Fruit fly (Drosophila melanogaster): ENCODE results near the gene RhoGEF3.

The RhoGEF3 gene

dm6 chr3L:292146-292776, 15.0 kb downstream of the RhoGEF3 start (continued):
- TF ChIP-seq CG4617 (GFP tag; optimal IDR thresholded peaks at IDR 0.05; ENCODE audit: borderline replicate concordance) (peak; percentile 59), Dip3 (GFP tag; optimal IDR thresholded peaks at IDR 0.05) (peak; percentile 28), Jarid2 (GFP tag; optimal IDR thresholded peaks at IDR 0.05) (peak; percentile 66), CG7271 (tag; optimal IDR thresholded peaks at IDR 0.05) (peak; percentile 6), dimm (GFP tag; IDR thresholded peaks at IDR 0.05) (no peak), pfk (GFP tag; optimal IDR thresholded peaks at IDR 0.05) (no peak), kah (GFP tag; optimal IDR thresholded peaks at IDR 0.05) (no peak), lilli (GFP tag; optimal IDR thresholded peaks at IDR 0.05) (no peak), Hr51 (GFP tag; optimal IDR thresholded peaks at IDR 0.05) (peak in 1 of 2 experiments; percentile 17), CG12391 (tag; optimal IDR thresholded peaks at IDR 0.05) (peak; percentile 34), CG7745 (tag; optimal IDR thresholded peaks at IDR 0.05) (no peak), ewg (GFP tag; optimal IDR thresholded peaks at IDR 0.05) (peak; percentile 95), Deaf1 (tag; optimal IDR thresholded peaks at IDR 0.05) (peak; percentile 58), CG8765 (GFP tag; IDR thresholded peaks at IDR 0.05) (no peak), E2f2 (GFP tag; IDR thresholded peaks at IDR 0.05) (peak; percentile 96), kni (GFP tag; optimal IDR thresholded peaks at IDR 0.05) (peak; percentile 56), CG2678 (tag; optimal IDR thresholded peaks at IDR 0.05) (no peak), sc (optimal IDR thresholded peaks at IDR 0.05) (no peak), sc (GFP tag; optimal IDR thresholded peaks at IDR 0.05) (no peak), tll (GFP tag; optimal IDR thresholded peaks at IDR 0.05) (peak in 1 of 2 experiments; percentile 49), CG34422 (GFP tag; IDR thresholded peaks at IDR 0.05) (peak; percentile 83; the same call in 1 of the 3 replicates), nom (GFP tag; optimal IDR thresholded peaks at IDR 0.05) (peak; percentile 7), CG1233 (GFP tag; optimal IDR thresholded peaks at IDR 0.05) (peak; percentile 25), CG14050 (GFP tag; IDR thresholded peaks at IDR 0.05) (0 out of 3 replicates have a peak, but pooled peaks have one; percentile 12), Dp (GFP tag; optimal IDR thresholded peaks at IDR 0.05) (peak; percentile 93), pita (GFP tag; optimal IDR thresholded peaks at IDR 0.05) (peak; percentile 88), insv (GFP tag; optimal IDR thresholded peaks at IDR 0.05) (peak in 1 of 2 experiments; percentile 49), CG1529 (GFP tag; optimal IDR thresholded peaks at IDR 0.05) (no peak), CG11504 (tag; optimal IDR thresholded peaks at IDR 0.05) (peak; percentile 56), CG15514 (GFP tag; optimal IDR thresholded peaks at IDR 0.05) (peak; percentile 74), sim (GFP tag; IDR thresholded peaks at IDR 0.05) (no peak), CG2120 (GFP tag; optimal IDR thresholded peaks at IDR 0.05) (no peak), CG17361 (GFP tag; IDR thresholded peaks at IDR 0.05) (peak; percentile 40; the same call in 1 of the 3 replicates), klu (GFP tag; IDR thresholded peaks at IDR 0.05) (no peak), hkb (optimal IDR thresholded peaks at IDR 0.05) (no peak), hkb (GFP tag; IDR thresholded peaks at IDR 0.05) (no peak), wor (GFP tag; IDR thresholded peaks at IDR 0.05) (no peak), dpn (GFP tag; optimal IDR thresholded peaks at IDR 0.05) (peak in 1 of 2 experiments; percentile 10), CG31441 (GFP tag; IDR thresholded peaks at IDR 0.05) (peak; percentile 31; the same call in 1 of the 2 replicates), BEAF-32 (GFP tag; optimal IDR thresholded peaks at IDR 0.05) (peak; percentile 47), dm (GFP tag; optimal IDR thresholded peaks at IDR 0.05) (peak; percentile 17), HLH4C (GFP tag; IDR thresholded peaks at IDR 0.05; ENCODE audit: partially characterized antibody) (0 out of 3 replicates have a peak, but pooled peaks have one; percentile 7), cg (GFP tag; optimal IDR thresholded peaks at IDR 0.05) (peak; percentile 49), CG15601 (tag; optimal IDR thresholded peaks at IDR 0.05) (peak; percentile 29), Rfx (GFP tag; IDR thresholded peaks at IDR 0.05) (no peak; the same call in 1 of the 2 replicates), CG14710 (tag; optimal IDR thresholded peaks at IDR 0.05) (peak; percentile 70), Med (GFP tag) (peak; percentile 79), chif (GFP tag; optimal IDR thresholded peaks at IDR 0.05) (peak in 1 of 2 experiments; percentile 21)

All from whole organism, embryonic.